Fruit fly (Drosophila melanogaster): Measurements from ENCODE around the gene Kif19A.

DNA sequence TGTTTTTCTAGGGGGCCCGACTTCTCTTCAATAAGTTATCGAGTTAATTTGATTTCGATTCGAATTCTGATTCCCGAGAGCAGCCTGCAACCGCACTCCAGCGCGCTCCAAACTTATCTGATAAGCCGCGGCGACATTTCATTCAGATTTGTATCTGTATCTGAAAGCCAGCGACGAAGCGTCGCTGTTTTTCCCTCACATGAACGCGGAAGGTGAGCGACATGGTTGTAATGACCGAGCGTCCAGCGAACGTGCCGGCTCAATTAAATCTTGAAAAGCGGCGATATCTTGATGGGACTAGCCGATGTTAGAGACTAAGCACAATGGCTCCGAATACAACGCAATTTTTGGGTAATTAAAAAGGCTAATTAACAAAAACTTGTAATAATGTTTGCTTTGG, 15.2 kb downstream of the Kif19A start, which contains the start of gene PK1-R:
- TF ChIP-seq CG8301 (tag; optimal IDR thresholded peaks at IDR 0.05), result no peak
- TF ChIP-seq EcR (GFP tag; optimal IDR thresholded peaks at IDR 0.05), result no peak
- TF ChIP-seq CG10348 (GFP tag; IDR thresholded peaks at IDR 0.05), result no peak
- no peak for TF ChIP-seq gl (tag; optimal IDR thresholded peaks at IDR 0.05)
- TF ChIP-seq CG9948 (tag; optimal IDR thresholded peaks at IDR 0.05), result no peak
- no peak for TF ChIP-seq CG15710 (tag; optimal IDR thresholded peaks at IDR 0.05)
- TF ChIP-seq CG17806 (tag; optimal IDR thresholded peaks at IDR 0.05), result no peak
- TF ChIP-seq CG14655 (GFP tag; optimal IDR thresholded peaks at IDR 0.05), result no peak
- TF ChIP-seq CG4496 (GFP tag; IDR thresholded peaks at IDR 0.05), result no peak
- TF ChIP-seq rn (GFP tag; IDR thresholded peaks at IDR 0.05), result no peak
- TF ChIP-seq CG13204 (GFP tag; optimal IDR thresholded peaks at IDR 0.05), result no peak
- TF ChIP-seq CG12605 (GFP tag; IDR thresholded peaks at IDR 0.05), result no peak
